Worm (Caenorhabditis elegans) whole organism, midembryonic: Measurements from ENCODE around the gene H35N09.2.

Experiments
- T22C8.4 ChIP-seq: fragments of 200-800 bp; sonication (Bioruptor generic); IDR thresholded peaks from 2 replicates; pipeline ENCODE4 v1.3.6; 2022; ENCODE audit warnings: missing genetic modification characterization, missing compliant biosample characterization
- cog-1 ChIP-seq: sonication (generic microtip); optimal IDR thresholded peaks from 2 replicates; lab custom pipeline; 2016; ENCODE audit warnings: missing genetic modification characterization, missing compliant biosample characterization
- flt-1 ChIP-seq: fragments of 200-800 bp; sonication (Bioruptor generic); IDR thresholded peaks from 2 replicates; pipeline ENCODE4 v1.3.6; 2022; ENCODE audit warnings: missing genetic modification characterization, missing compliant biosample characterization
- med-1 ChIP-seq: sonication (generic microtip); optimal IDR thresholded peaks from 2 replicates; lab custom pipeline; 2017; ENCODE audit warnings: missing genetic modification characterization, mild to moderate bottlenecking, missing compliant biosample characterization, antibody characterized with exemption, missing genetic modification reagents; ENCODE audit not compliant: insufficient read depth
- ref-1 ChIP-seq: fragments of 200-800 bp; sonication (Bioruptor generic); conservative IDR thresholded peaks from 2 replicates; pipeline ENCODE4 v1.3.6; 2022; ENCODE audit warnings: missing genetic modification reagents, missing genetic modification characterization, missing compliant biosample characterization
- tab-1 ChIP-seq: fragments of 200-800 bp; sonication (Bioruptor generic); IDR thresholded peaks from 2 replicates; pipeline ENCODE4 v1.3.6; 2022; ENCODE audit warnings: missing genetic modification characterization, missing compliant biosample characterization
- ztf-29 ChIP-seq: fragments of 200-800 bp; sonication (Bioruptor generic); IDR thresholded peaks from 2 replicates; pipeline ENCODE4 v1.3.6; 2022; ENCODE audit warnings: missing genetic modification reagents, missing genetic modification characterization, missing compliant biosample characterization

DNA sequence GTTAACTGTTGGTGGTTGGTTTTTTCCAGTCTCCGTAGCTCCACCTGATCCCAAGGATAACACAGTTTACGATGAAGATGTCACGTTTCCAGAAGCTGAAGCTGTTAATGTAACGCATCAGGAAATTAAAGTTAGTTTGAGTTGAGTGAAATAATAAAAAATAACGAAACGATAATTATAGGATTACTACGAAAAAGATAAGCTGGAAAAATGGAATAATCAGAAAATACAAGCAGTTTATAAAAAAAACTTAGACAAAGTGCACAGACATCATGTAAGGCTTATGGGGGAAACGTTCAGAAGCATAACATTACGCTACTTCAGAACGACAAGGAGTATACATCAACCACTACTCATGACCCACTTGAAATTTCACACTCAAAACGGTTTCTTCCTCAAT is 23.4 kb downstream of the H35N09.2 start, which contains the start of gene F18E9.8:
- no peak for TF ChIP-seq T22C8.4 (GFP tag; lab: Robert Waterston, UW)
- TF ChIP-seq med-1, result no peak
- no peak for TF ChIP-seq flt-1 (GFP tag; lab: Robert Waterston, UW)
- TF ChIP-seq tab-1 (GFP tag; lab: Robert Waterston, UW), result no peak
- TF ChIP-seq ref-1 (GFP tag; lab: Robert Waterston, UW), result no peak
- no peak for TF ChIP-seq ztf-29
- TF ChIP-seq cog-1, result no peak
